Worm (Caenorhabditis elegans) whole organism, young adult: ENCODE data around the gene srt-27.
A peak's percentile ranks its signal among the peaks of the same experiment; 100 is the strongest.

Experiments
- B0035.1 ChIP-seq: sonication (generic microtip); optimal IDR thresholded peaks from 2 replicates; lab custom pipeline; 2016; ENCODE audit warnings: missing genetic modification characterization, mild to moderate bottlenecking, missing compliant biosample characterization, missing genotype, missing genetic modification reagents
- B0261.1 ChIP-seq: sonication (generic microtip); optimal IDR thresholded peaks from 2 replicates; lab custom pipeline; 2016; ENCODE audit warnings: mild to moderate bottlenecking, missing genetic modification characterization, moderate library complexity, missing compliant biosample characterization
- C06A6.2 ChIP-seq: fragments of 200-800 bp; sonication (Bioruptor generic); conservative IDR thresholded peaks from 2 replicates; pipeline ENCODE4 v1.3.6; 2022; ENCODE audit warnings: missing genetic modification characterization, missing compliant biosample characterization
- C17E4.6 ChIP-seq: fragments of 200-800 bp; sonication (Bioruptor generic); IDR thresholded peaks from 2 replicates; pipeline ENCODE4 v1.3.6; 2022; ENCODE audit warnings: missing genetic modification reagents, missing genetic modification characterization, missing compliant biosample characterization
- F22D6.2 ChIP-seq: sonication (generic microtip); optimal IDR thresholded peaks from 2 replicates; lab custom pipeline; 2016; ENCODE audit warnings: mild to moderate bottlenecking, missing genetic modification characterization, missing compliant biosample characterization
- F33H1.4 ChIP-seq: fragments of 200-800 bp; sonication (Bioruptor generic); IDR thresholded peaks from 2 replicates; pipeline ENCODE4 v1.3.6; 2022; ENCODE audit warnings: missing genetic modification reagents, missing genetic modification characterization, missing compliant biosample characterization
- F52B5.7 ChIP-seq: sonication (generic microtip); optimal IDR thresholded peaks from 2 replicates; lab custom pipeline; 2016; ENCODE audit warnings: mild to moderate bottlenecking, missing genetic modification characterization, missing compliant biosample characterization
- T07F8.4 ChIP-seq: sonication (generic microtip); optimal IDR thresholded peaks from 2 replicates; lab custom pipeline; 2016; ENCODE audit warnings: mild to moderate bottlenecking, missing genetic modification characterization, moderate library complexity, missing compliant biosample characterization
- Y53G8AR.9 ChIP-seq: fragments of 200-800 bp; sonication (Bioruptor generic); conservative IDR thresholded peaks from 2 replicates; pipeline ENCODE4 v1.3.6; 2022; ENCODE audit warnings: missing genetic modification reagents, missing genetic modification characterization, missing compliant biosample characterization
- Y95B8A.8 ChIP-seq: fragments of 200-800 bp; sonication (Bioruptor generic); IDR thresholded peaks from 2 replicates; pipeline ENCODE4 v1.3.6; 2022; ENCODE audit warnings: missing genetic modification reagents, missing genetic modification characterization, missing compliant biosample characterization
- aptf-3 ChIP-seq: fragments of 200-800 bp; sonication (Bioruptor generic); IDR thresholded peaks from 2 replicates; pipeline ENCODE4 v1.3.6; 2022; ENCODE audit warnings: missing genetic modification characterization, missing compliant biosample characterization
- atf-7 ChIP-seq: sonication (generic microtip); optimal IDR thresholded peaks from 2 replicates; lab custom pipeline; 2017; ENCODE audit warnings: mild to moderate bottlenecking, missing genetic modification characterization, missing compliant biosample characterization
- cebp-2 ChIP-seq: fragments of 200-800 bp; sonication (Bioruptor generic); IDR thresholded peaks from 2 replicates; pipeline ENCODE4 v1.3.6; 2022; ENCODE audit warnings: missing genetic modification characterization, missing compliant biosample characterization
- ceh-27 ChIP-seq: fragments of 200-800 bp; sonication (Bioruptor generic); optimal IDR thresholded peaks from 2 replicates; lab custom pipeline; 2018; ENCODE audit warnings: mild to moderate bottlenecking, missing genetic modification characterization, moderate library complexity, missing compliant biosample characterization
- ceh-58 ChIP-seq: fragments of 200-800 bp; sonication (Bioruptor generic); IDR thresholded peaks from 2 replicates; pipeline ENCODE4 v1.3.6; 2022; ENCODE audit warnings: missing genetic modification characterization, missing compliant biosample characterization
- ceh-79 ChIP-seq: sonication (generic microtip); optimal IDR thresholded peaks from 2 replicates; lab custom pipeline; 2017; ENCODE audit warnings: mild to moderate bottlenecking, missing genetic modification characterization, missing compliant biosample characterization
- dpl-1 ChIP-seq: fragments of 150-350 bp; optimal IDR thresholded peaks from 2 replicates; lab custom pipeline; 2014; ENCODE audit warnings: missing biosample characterization, missing genetic modification reagents, missing genetic modification characterization
- efl-1 ChIP-seq: fragments of 150-350 bp; optimal IDR thresholded peaks from 2 replicates; lab custom pipeline; 2014; ENCODE audit warnings: missing biosample characterization, missing genetic modification reagents, missing genetic modification characterization
- egrh-3 ChIP-seq: fragments of 200-800 bp; sonication (Bioruptor generic); IDR thresholded peaks from 2 replicates; pipeline ENCODE4 v1.3.6; 2022; ENCODE audit warnings: missing genetic modification reagents, missing genetic modification characterization, missing compliant biosample characterization
- hmg-20 ChIP-seq: fragments of 200-800 bp; sonication (Bioruptor generic); IDR thresholded peaks from 2 replicates; pipeline ENCODE4 v1.3.6; 2022; ENCODE audit warnings: missing genetic modification reagents, missing genetic modification characterization, missing compliant biosample characterization
- lin-54 ChIP-seq: fragments of 200-800 bp; sonication (Bioruptor generic); optimal IDR thresholded peaks from 2 replicates; lab custom pipeline; 2018; ENCODE audit warnings: mild to moderate bottlenecking, missing genetic modification characterization, missing compliant biosample characterization
- madf-6 ChIP-seq: fragments of 200-800 bp; sonication (Bioruptor generic); IDR thresholded peaks from 2 replicates; pipeline ENCODE4 v1.3.6; 2022; ENCODE audit warnings: missing genetic modification reagents, missing genetic modification characterization, missing compliant biosample characterization
- madf-8 ChIP-seq: fragments of 200-800 bp; sonication (Bioruptor generic); conservative IDR thresholded peaks from 2 replicates; pipeline ENCODE4 v1.3.6; 2022; ENCODE audit warnings: missing genetic modification reagents, missing genetic modification characterization, missing compliant biosample characterization
- mcd-1 ChIP-seq: fragments of 200-800 bp; sonication (Bioruptor generic); IDR thresholded peaks from 2 replicates; pipeline ENCODE4 v1.3.6; 2022; ENCODE audit warnings: missing genetic modification reagents, missing genetic modification characterization, missing compliant biosample characterization
- mel-28 ChIP-seq: sonication (generic microtip); optimal IDR thresholded peaks from 2 replicates; lab custom pipeline; 2016; ENCODE audit warnings: borderline replicate concordance, mild to moderate bottlenecking, missing genetic modification characterization, missing compliant biosample characterization
- mxl-1 ChIP-seq: sonication (generic microtip); optimal IDR thresholded peaks from 2 replicates; lab custom pipeline; 2016; ENCODE audit warnings: missing genetic modification characterization, missing compliant biosample characterization
- nfya-1 ChIP-seq: sonication (generic microtip); optimal IDR thresholded peaks from 2 replicates; lab custom pipeline; 2017; ENCODE audit warnings: antibody characterized with exemption, missing compliant biosample characterization, missing genetic modification characterization, borderline replicate concordance; ENCODE audit not compliant: insufficient read depth
- nfyb-1 ChIP-seq: fragments of 200-800 bp; sonication (Bioruptor generic); IDR thresholded peaks from 2 replicates; pipeline ENCODE4 v1.3.6; 2022; ENCODE audit warnings: missing genetic modification reagents, missing genetic modification characterization, missing compliant biosample characterization
- nhr-27 ChIP-seq: fragments of 200-800 bp; sonication (Bioruptor generic); optimal IDR thresholded peaks from 2 replicates; lab custom pipeline; 2018; ENCODE audit warnings: mild to moderate bottlenecking, missing genetic modification characterization, moderate library complexity, missing compliant biosample characterization
- nhr-80 ChIP-seq: sonication (generic microtip); optimal IDR thresholded peaks from 2 replicates; lab custom pipeline; 2016; ENCODE audit warnings: missing genetic modification characterization, missing compliant biosample characterization
- pbrm-1 ChIP-seq: fragments of 200-800 bp; sonication (Bioruptor generic); IDR thresholded peaks from 2 replicates; pipeline ENCODE4 v1.3.6; 2022; ENCODE audit warnings: missing genetic modification reagents, missing genetic modification characterization, missing compliant biosample characterization
- tbp1 ChIP-seq: fragments of 200-800 bp; sonication (Bioruptor generic); optimal IDR thresholded peaks from 2 replicates; lab custom pipeline; 2018; ENCODE audit warnings: mild to moderate bottlenecking, missing genetic modification characterization, missing compliant biosample characterization
- unc-130 ChIP-seq: sonication (generic microtip); optimal IDR thresholded peaks from 2 replicates; lab custom pipeline; 2016; ENCODE audit warnings: missing genetic modification reagents, missing genetic modification characterization, missing compliant biosample characterization
- unc-62 ChIP-seq: fragments of 150-350 bp; optimal IDR thresholded peaks from 2 replicates; lab custom pipeline; 2014; ENCODE audit warnings: missing biosample characterization, missing genetic modification reagents, missing genetic modification characterization
- xnd-1 ChIP-seq: sonication (generic microtip); optimal IDR thresholded peaks from 2 replicates; lab custom pipeline; 2016; ENCODE audit warnings: missing genotype, missing genetic modification reagents, missing genetic modification characterization, missing compliant biosample characterization
- zfh-2 ChIP-seq: fragments of 200-800 bp; sonication (Bioruptor generic); conservative IDR thresholded peaks from 2 replicates; pipeline ENCODE4 v1.3.6; 2022; ENCODE audit warnings: missing genetic modification reagents, missing genetic modification characterization, missing compliant biosample characterization
- ztf-25 ChIP-seq: fragments of 200-800 bp; sonication (Bioruptor generic); IDR thresholded peaks from 2 replicates; pipeline ENCODE4 v1.3.6; 2022; ENCODE audit warnings: missing genetic modification reagents, missing genetic modification characterization, missing compliant biosample characterization

The srt-27 gene

ce11 chrV:2694389-2694788 lies 26.3 kb downstream of the srt-27 start, which contains the start of gene Y45G12B.2 (continued):
- TF ChIP-seq dpl-1 (GFP tag; lab: Kevin White, UChicago) (peak; percentile 50), cebp-2 (GFP tag; lab: Robert Waterston, UW) (no peak), aptf-3 (no peak), nhr-80 (peak; percentile 36), nhr-27 (tag; lab: Kevin White, UChicago) (no peak), lin-54 (peak; percentile 73), C17E4.6 (GFP tag; lab: Robert Waterston, UW) (peak; percentile 59; the same call in 1 of the 2 replicates), tbp1 (GFP tag; lab: Kevin White, UChicago) (peak; percentile 41), ceh-27 (GFP tag; lab: Kevin White, UChicago) (peak; percentile 3), hmg-20 (no peak), egrh-3 (no peak), F22D6.2 (no peak), F52B5.7 (no peak), B0261.1 (no peak), atf-7 (tag; lab: Kevin White, UChicago) (no peak)
- TF ChIP-seq, all 124 proteins: peak for 27

DNA sequence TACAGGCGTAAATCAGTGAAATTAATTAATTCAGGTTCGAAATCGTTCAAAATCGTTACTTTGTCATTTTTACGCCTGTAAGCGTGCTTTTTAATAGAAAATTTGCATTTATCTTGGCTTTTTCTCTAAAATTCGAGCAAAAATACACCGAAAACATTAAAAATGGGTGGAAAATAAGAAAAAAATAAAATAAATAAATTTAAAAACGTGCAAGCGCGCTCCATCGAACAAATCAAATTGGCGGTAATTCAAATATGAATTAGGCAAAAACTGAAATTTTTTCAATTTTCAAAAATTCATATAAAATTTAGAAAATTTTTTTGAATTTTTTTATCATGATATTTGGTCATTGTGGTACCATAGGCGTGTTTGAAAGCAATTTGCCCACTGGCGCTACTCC lies 29.0 kb downstream of the srt-27 start:
- TF ChIP-seq mcd-1 (GFP tag; lab: Robert Waterston, UW), result peak; percentile 55; the same call in 1 of the 2 replicates

- TF ChIP-seq xnd-1 (peak; percentile 42), Y53G8AR.9 (GFP tag; lab: Robert Waterston, UW) (no peak), madf-6 (peak; percentile 67), efl-1 (GFP tag; lab: Kevin White, UChicago) (peak; percentile 58), F33H1.4 (GFP tag; lab: Robert Waterston, UW) (0 out of 2 replicates have a peak, but pooled peaks have one; percentile 26), madf-8 (GFP tag; lab: Robert Waterston, UW) (peak; percentile 45)
Measured at ce11 chrV:2690948-2691347, 29.7 kb downstream of the srt-27 start.

ce11 chrV:2690478-2690877 lies 30.2 kb downstream of the srt-27 start:
- TF ChIP-seq unc-62 (GFP tag; lab: Kevin White, UChicago), result no peak
- peak; percentile 63 for TF ChIP-seq zfh-2 (GFP tag; lab: Robert Waterston, UW)
- TF ChIP-seq nfya-1, result no peak

ce11 chrV:2688562-2688961 lies 32.1 kb downstream of the srt-27 start:
- TF ChIP-seq C17E4.6 (GFP tag; lab: Robert Waterston, UW) (no peak), nfyb-1 (GFP tag; lab: Robert Waterston, UW) (0 out of 2 replicates have a peak, but pooled peaks have one; percentile 10), hmg-20 (no peak), mxl-1 (no peak), Y53G8AR.9 (GFP tag; lab: Robert Waterston, UW) (peak; percentile 63; the same call in 1 of the 2 replicates), Y95B8A.8 (GFP tag; lab: Robert Waterston, UW) (0 out of 2 replicates have a peak, but pooled peaks have one; percentile 5), ztf-25 (GFP tag; lab: Robert Waterston, UW) (0 out of 2 replicates have a peak, but pooled peaks have one; percentile 60), C06A6.2 (GFP tag; lab: Robert Waterston, UW) (0 out of 2 replicates have a peak, but pooled peaks have one; percentile 14)
- TF ChIP-seq, all 124 proteins: peak for 5

DNA sequence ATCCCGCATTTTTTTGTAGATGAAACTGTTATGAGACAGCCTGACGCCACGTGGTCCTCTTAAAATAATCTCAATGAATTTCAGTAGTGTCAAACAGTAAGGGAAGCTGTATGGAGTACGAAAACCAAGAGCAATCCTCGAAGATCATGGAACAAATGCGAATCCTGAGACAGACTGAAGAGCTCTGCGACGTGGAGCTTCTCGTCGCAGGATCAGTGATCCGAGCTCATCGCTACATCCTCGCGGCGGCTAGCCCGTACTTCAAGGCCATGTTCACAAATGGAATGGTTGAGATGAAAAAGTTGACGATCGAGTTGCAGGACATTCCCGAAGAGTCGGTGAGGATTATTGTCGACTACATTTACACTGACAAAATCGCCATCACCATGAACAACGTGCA lies 36.4 kb downstream of the srt-27 start:
- TF ChIP-seq pbrm-1 (GFP tag; lab: Robert Waterston, UW) (no peak), ceh-58 (GFP tag; lab: Robert Waterston, UW) (no peak), B0035.1 (tag; lab: Kevin White, UChicago) (no peak), ceh-79 (tag; lab: Kevin White, UChicago) (no peak), C17E4.6 (GFP tag; lab: Robert Waterston, UW) (no peak), mel-28 (tag; lab: Kevin White, UChicago) (no peak), unc-130 (no peak), dpl-1 (GFP tag; lab: Kevin White, UChicago) (no peak), T07F8.4 (tag; lab: Kevin White, UChicago) (no peak)
